Fruit fly (Drosophila melanogaster): ENCODE measurements around the gene Abp1.

dm6 chr3L:13452281-13452680 lies 33.8 kb downstream of the Abp1 start:
- TF ChIP-seq psq (optimal IDR thresholded peaks at IDR 0.05) (no peak), CG8478 (optimal IDR thresholded peaks at IDR 0.05) (no peak), pan (optimal IDR thresholded peaks at IDR 0.05) (no peak)

Measured in whole organism.